Worm (Caenorhabditis elegans): ENCODE data around the gene F23B12.7.

F23B12.7 gene

ce11 chrV:14411989-14412388 is 37.5 kb upstream of the F23B12.7 start:
- no peak for TF ChIP-seq snpc-4 (GFP tag; optimal IDR thresholded peaks at IDR 0.05)
- peak in 1 of 4 experiments; percentile 25 for TF ChIP-seq snpc-4 (tag; optimal IDR thresholded peaks at IDR 0.05)
- TF ChIP-seq die-1 (tag; optimal IDR thresholded peaks at IDR 0.05) = peak; percentile 29
- TF ChIP-seq hlh-26 (GFP tag; conservative IDR thresholded peaks at IDR 0.05) = no peak
- no peak for TF ChIP-seq lin-35 (GFP tag; optimal IDR thresholded peaks at IDR 0.05)
- TF ChIP-seq ztf-25 (GFP tag; IDR thresholded peaks at IDR 0.05) = no peak
- TF ChIP-seq lin-54 (GFP tag; optimal IDR thresholded peaks at IDR 0.05) = no peak
- TF ChIP-seq nfya-1 (tag; optimal IDR thresholded peaks at IDR 0.05; ENCODE audit: borderline replicate concordance, insufficient read depth) = no peak
- no peak for TF ChIP-seq C06A6.2 (GFP tag; conservative IDR thresholded peaks at IDR 0.05)
- 0 out of 2 replicates have a peak, but pooled peaks have one; percentile 42 for TF ChIP-seq ekl-4 (GFP tag; IDR thresholded peaks at IDR 0.05)
- peak; percentile 43 for TF ChIP-seq ama-1 (optimal IDR thresholded peaks at IDR 0.05)
- TF ChIP-seq ama-1 (GFP tag; optimal IDR thresholded peaks at IDR 0.05) = peak in 1 of 2 experiments; percentile 60
- TF ChIP-seq dox-1 (GFP tag; IDR thresholded peaks at IDR 0.05) = no peak
- 0 out of 2 replicates have a peak, but pooled peaks have one; percentile 32 for TF ChIP-seq hsf-1 (GFP tag; IDR thresholded peaks at IDR 0.05)
- TF ChIP-seq F57C9.4 (tag; optimal IDR thresholded peaks at IDR 0.05) = no peak
- no peak for TF ChIP-seq ztf-28 (GFP tag; IDR thresholded peaks at IDR 0.05)
- peak; percentile 0 for TF ChIP-seq tlf-1 (GFP tag; optimal IDR thresholded peaks at IDR 0.05)
- TF ChIP-seq ztf-3 (GFP tag; optimal IDR thresholded peaks at IDR 0.05) = no peak
- no peak for TF ChIP-seq Y53F4B.3 (GFP tag; IDR thresholded peaks at IDR 0.05)
- TF ChIP-seq nfyb-1 (GFP tag; IDR thresholded peaks at IDR 0.05) = 0 out of 2 replicates have a peak, but pooled peaks have one; percentile 40
- TF ChIP-seq lin-26 (GFP tag; IDR thresholded peaks at IDR 0.05) = 0 out of 2 replicates have a peak, but pooled peaks have one; percentile 12
- TF ChIP-seq bed-1 (GFP tag; IDR thresholded peaks at IDR 0.05) = no peak
- TF ChIP-seq Y79H2A.3 (GFP tag; conservative IDR thresholded peaks at IDR 0.05) = no peak
- TF ChIP-seq madf-3 (GFP tag; IDR thresholded peaks at IDR 0.05) = peak; percentile 13; the same call in 1 of the 2 replicates
- no peak for TF ChIP-seq aptf-3 (GFP tag; IDR thresholded peaks at IDR 0.05)
- TF ChIP-seq ceh-58 (GFP tag; IDR thresholded peaks at IDR 0.05) = no peak
- no peak for TF ChIP-seq pha-4 (tag; optimal IDR thresholded peaks at IDR 0.05)
- no peak for TF ChIP-seq B0336.3 (GFP tag; IDR thresholded peaks at IDR 0.05)
- TF ChIP-seq ceh-79 (tag; optimal IDR thresholded peaks at IDR 0.05) = peak; percentile 12
- TF ChIP-seq nhr-179 (tag; optimal IDR thresholded peaks at IDR 0.05) = no peak
- no peak for TF ChIP-seq F55B11.4 (tag; optimal IDR thresholded peaks at IDR 0.05; ENCODE audit: borderline replicate concordance, insufficient read depth)
- no peak for TF ChIP-seq C17E4.6 (GFP tag; IDR thresholded peaks at IDR 0.05)
- peak; percentile 22 for TF ChIP-seq F49E8.2 (tag; optimal IDR thresholded peaks at IDR 0.05; ENCODE audit: insufficient read depth)
- no peak; the same call in 1 of the 2 replicates for TF ChIP-seq cebp-1 (GFP tag; IDR thresholded peaks at IDR 0.05)
- TF ChIP-seq cebp-1 (tag; optimal IDR thresholded peaks at IDR 0.05) = peak; percentile 31
- TF ChIP-seq nhr-80 (tag; optimal IDR thresholded peaks at IDR 0.05) = no peak
- no peak for TF ChIP-seq mes-4 (tag; optimal IDR thresholded peaks at IDR 0.05)
- TF ChIP-seq nhr-90 (tag; optimal IDR thresholded peaks at IDR 0.05) = peak; percentile 65

DNA sequence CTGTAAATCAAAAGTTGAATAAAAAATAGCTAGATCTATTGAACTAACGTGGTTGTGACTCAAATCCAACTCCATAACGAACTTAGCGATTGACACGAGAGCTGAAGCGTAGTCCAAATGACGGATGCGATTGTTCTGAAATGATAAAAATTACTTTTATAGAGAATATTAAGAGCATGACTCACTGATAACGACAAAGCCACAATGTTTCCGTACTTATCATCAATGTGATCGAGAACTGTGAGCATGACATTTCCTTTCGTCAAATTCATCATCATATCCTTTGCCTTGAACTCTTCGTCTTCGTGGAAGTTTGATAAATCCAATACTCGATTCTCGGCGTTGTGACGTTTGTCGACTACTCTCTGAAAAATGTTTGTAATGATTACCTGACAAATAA is 35.5 kb upstream of the F23B12.7 start:
- TF ChIP-seq nhr-80 (tag; optimal IDR thresholded peaks at IDR 0.05) (peak; percentile 73), D2030.7 (GFP tag; IDR thresholded peaks at IDR 0.05) (no peak)

Data from whole organism, young adult.